Worm (Caenorhabditis elegans): Measurements from ENCODE around the gene Y47D3A.34.

The Y47D3A.34 gene

ce11 chrIII:11238309-11238708, 3.6 kb upstream of the Y47D3A.34 start:
- TF ChIP-seq pag-3 (tag; optimal IDR thresholded peaks at IDR 0.05; ENCODE audit: borderline replicate concordance, insufficient read depth) = no peak
- TF ChIP-seq dsc-1 (tag; optimal IDR thresholded peaks at IDR 0.05) = no peak
- no peak for TF ChIP-seq unc-86 (tag; optimal IDR thresholded peaks at IDR 0.05)
- no peak for TF ChIP-seq lin-14 (GFP tag; optimal IDR thresholded peaks at IDR 0.05)
- no peak for TF ChIP-seq nhr-47 (tag; optimal IDR thresholded peaks at IDR 0.05)
- TF ChIP-seq lin-39 (tag; optimal IDR thresholded peaks at IDR 0.05) = no peak
- TF ChIP-seq hlh-4 (tag; optimal IDR thresholded peaks at IDR 0.05) = no peak
- no peak for TF ChIP-seq blmp-1 (tag; optimal IDR thresholded peaks at IDR 0.05)
- TF ChIP-seq Y116A8C.19 (tag; optimal IDR thresholded peaks at IDR 0.05; ENCODE audit: borderline replicate concordance) = no peak
- no peak for TF ChIP-seq pax-3 (tag; optimal IDR thresholded peaks at IDR 0.05)
- no peak for TF ChIP-seq C34B4.2 (tag; optimal IDR thresholded peaks at IDR 0.05)
- TF ChIP-seq swsn-7 (tag; optimal IDR thresholded peaks at IDR 0.05) = no peak
- no peak for TF ChIP-seq skn-1 (tag; optimal IDR thresholded peaks at IDR 0.05)

ce11 chrIII:11237741-11238140, 3.1 kb upstream of the Y47D3A.34 start:
- no peak for TF ChIP-seq pax-3 (tag; optimal IDR thresholded peaks at IDR 0.05)
- TF ChIP-seq nhr-85 (tag) = peak; percentile 37
- TF ChIP-seq ets-5 (GFP tag; IDR thresholded peaks at IDR 0.05) = 0 out of 2 replicates have a peak, but pooled peaks have one; percentile 55
- TF ChIP-seq efl-1 (optimal IDR thresholded peaks at IDR 0.05) = no peak
- peak in 1 of 2 experiments; percentile 81 for TF ChIP-seq efl-1 (GFP tag; optimal IDR thresholded peaks at IDR 0.05 in 1 of 2)

- TF ChIP-seq lsy-2 (tag; optimal IDR thresholded peaks at IDR 0.05) (peak; percentile 63 to 66), nhr-20 (tag; optimal IDR thresholded peaks at IDR 0.05) (peak; percentile 60), fos-1 (tag; optimal IDR thresholded peaks at IDR 0.05) (no peak), nhr-85 (tag) (peak; percentile 71), ceh-88 (GFP tag; IDR thresholded peaks at IDR 0.05) (no peak), nhr-47 (tag; optimal IDR thresholded peaks at IDR 0.05) (peak; percentile 53), ceh-90 (tag; optimal IDR thresholded peaks at IDR 0.05) (no peak), C16A3.4 (tag; optimal IDR thresholded peaks at IDR 0.05) (peak; percentile 62), nhr-19 (GFP tag; conservative IDR thresholded peaks at IDR 0.05) (peak; percentile 50), hlh-17 (GFP tag; optimal IDR thresholded peaks at IDR 0.05; ENCODE audit: borderline replicate concordance) (no peak), nhr-76 (tag; optimal IDR thresholded peaks at IDR 0.05) (no peak), tbx-2 (tag; optimal IDR thresholded peaks at IDR 0.05) (peak; percentile 52), dsc-1 (tag; optimal IDR thresholded peaks at IDR 0.05) (peak; percentile 28), nhr-12 (tag; optimal IDR thresholded peaks at IDR 0.05) (no peak), ceh-63 (GFP tag; optimal IDR thresholded peaks at IDR 0.05) (no peak), mdl-1 (tag; optimal IDR thresholded peaks at IDR 0.05) (peak in 1 of 2 experiments; percentile 72), F16B12.6 (tag; optimal IDR thresholded peaks at IDR 0.05) (peak; percentile 23), vab-15 (tag; optimal IDR thresholded peaks at IDR 0.05) (no peak), snu-23 (GFP tag; optimal IDR thresholded peaks at IDR 0.05) (peak; percentile 77), nhr-28 (tag; optimal IDR thresholded peaks at IDR 0.05) (no peak), snpc-4 (tag; optimal IDR thresholded peaks at IDR 0.05) (peak; percentile 6), unc-98 (GFP tag; IDR thresholded peaks at IDR 0.05) (no peak), nhr-71 (tag; optimal IDR thresholded peaks at IDR 0.05) (no peak), jun-1 (tag; optimal IDR thresholded peaks at IDR 0.05) (no peak), zag-1 (tag; optimal IDR thresholded peaks at IDR 0.05) (no peak), mef-2 (tag; optimal IDR thresholded peaks at IDR 0.05) (no peak), unc-130 (tag; optimal IDR thresholded peaks at IDR 0.05) (peak; percentile 87), rnt-1 (tag; optimal IDR thresholded peaks at IDR 0.05) (peak; percentile 42), elt-3 (tag; optimal IDR thresholded peaks at IDR 0.05) (peak in 1 of 6 experiments; percentile 24), skn-1 (tag; optimal IDR thresholded peaks at IDR 0.05) (peak; percentile 66), ets-5 (GFP tag; IDR thresholded peaks at IDR 0.05) (no peak), ces-1 (GFP tag; optimal IDR thresholded peaks at IDR 0.05) (no peak), nhr-77 (tag; optimal IDR thresholded peaks at IDR 0.05) (no peak), egl-13 (tag; optimal IDR thresholded peaks at IDR 0.05) (no peak), swsn-7 (tag; optimal IDR thresholded peaks at IDR 0.05) (peak; percentile 62), pag-3 (tag; optimal IDR thresholded peaks at IDR 0.05; ENCODE audit: borderline replicate concordance, insufficient read depth) (no peak), fkh-10 (GFP tag; optimal IDR thresholded peaks at IDR 0.05) (no peak), efl-1 (optimal IDR thresholded peaks at IDR 0.05) (peak; percentile 19 to 49), efl-1 (GFP tag; optimal IDR thresholded peaks at IDR 0.05 in 1 of 2) (peak in 1 of 2 experiments; percentile 60), sptf-1 (tag; optimal IDR thresholded peaks at IDR 0.05) (no peak), alr-1 (tag; optimal IDR thresholded peaks at IDR 0.05; ENCODE audit: borderline replicate concordance) (no peak)
These were observed 2.1 kb upstream of the Y47D3A.34 start, which contains the start of the genes Y47D3A.14 and aakb-2 for ce11 chrIII:11236788-11237187. Gene Y47D3A.14, minus strand, starts transcription at chrIII:11236868. Gene aakb-2, plus strand, starts transcription at chrIII:11237143.
